Fruit fly (Drosophila melanogaster): ENCODE measurements around the gene Mco3.

Mco3 gene

DNA sequence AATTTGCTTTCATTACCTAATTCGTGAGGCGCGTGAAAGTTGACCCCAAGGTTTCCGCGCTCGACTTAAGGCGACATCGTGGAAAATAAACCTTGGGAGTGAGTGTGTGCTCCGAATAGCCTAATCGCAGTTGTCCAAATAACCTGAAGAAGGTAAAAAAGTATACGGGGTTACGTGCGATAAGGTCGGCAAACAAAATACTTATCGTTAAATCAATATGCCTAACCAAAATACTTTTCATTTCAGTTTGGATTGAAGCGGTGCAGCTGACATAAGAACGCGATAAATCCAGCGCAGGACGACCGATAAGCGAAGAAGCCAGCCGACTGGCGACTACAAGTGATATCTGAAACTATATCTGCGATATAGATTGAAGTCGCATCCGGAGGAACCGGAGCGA, 12.1 kb upstream of the Mco3 start (continued):
- TF ChIP-seq gcm (GFP tag; optimal IDR thresholded peaks at IDR 0.05) (peak; percentile 27), seq (GFP tag; IDR thresholded peaks at IDR 0.05) (peak; percentile 8; the same call in 1 of the 2 replicates), HLH3B (GFP tag; IDR thresholded peaks at IDR 0.05) (peak; percentile 38; the same call in 1 of the 2 replicates), HmgD (GFP tag; optimal IDR thresholded peaks at IDR 0.05) (no peak), grn (GFP tag; optimal IDR thresholded peaks at IDR 0.05) (peak; percentile 86), CG7786 (GFP tag; optimal IDR thresholded peaks at IDR 0.05) (no peak), NK7.1 (GFP tag; optimal IDR thresholded peaks at IDR 0.05) (peak; percentile 29), CG2202 (tag; optimal IDR thresholded peaks at IDR 0.05) (peak; percentile 73), Camta (GFP tag; optimal IDR thresholded peaks at IDR 0.05) (peak; percentile 18), unpg (GFP tag; optimal IDR thresholded peaks at IDR 0.05) (peak; percentile 44), bab2 (GFP tag; optimal IDR thresholded peaks at IDR 0.05) (peak; percentile 21), CG15696 (tag; optimal IDR thresholded peaks at IDR 0.05) (peak; percentile 80), Kr (GFP tag; optimal IDR thresholded peaks at IDR 0.05) (peak; percentile 82), odd (GFP tag; optimal IDR thresholded peaks at IDR 0.05) (peak; percentile 59), CG1529 (GFP tag; optimal IDR thresholded peaks at IDR 0.05) (peak; percentile 69), otp (GFP tag; IDR thresholded peaks at IDR 0.05) (peak; percentile 31; the same call in 1 of the 3 replicates), Hey (tag; optimal IDR thresholded peaks at IDR 0.05) (peak; percentile 14), Awh (GFP tag; IDR thresholded peaks at IDR 0.05) (peak; percentile 56; the same call in 1 of the 2 replicates), CG10366 (GFP tag; IDR thresholded peaks at IDR 0.05) (no peak), CG12071 (GFP tag; optimal IDR thresholded peaks at IDR 0.05) (peak; percentile 24), Trl (optimal IDR thresholded peaks at IDR 0.05) (no peak), Trl (GFP tag; optimal IDR thresholded peaks at IDR 0.05) (peak; percentile 39), CG4424 (GFP tag; optimal IDR thresholded peaks at IDR 0.05) (no peak), YL-1 (GFP tag; optimal IDR thresholded peaks at IDR 0.05) (peak; percentile 18), wek (GFP tag; optimal IDR thresholded peaks at IDR 0.05) (peak; percentile 74), CG13424 (tag; optimal IDR thresholded peaks at IDR 0.05) (peak; percentile 22), Sry-δ (GFP tag; optimal IDR thresholded peaks at IDR 0.05) (peak; percentile 6), CG18764 (GFP tag; optimal IDR thresholded peaks at IDR 0.05) (no peak), HLHmδ (GFP tag; optimal IDR thresholded peaks at IDR 0.05) (peak; percentile 64), ci (GFP tag; IDR thresholded peaks at IDR 0.05) (peak; percentile 70; the same call in 2 of the 3 replicates), caup (GFP tag; optimal IDR thresholded peaks at IDR 0.05; ENCODE audit: severe bottlenecking) (peak; percentile 19), CG9817 (tag; optimal IDR thresholded peaks at IDR 0.05) (no peak), Xrp1 (GFP tag; IDR thresholded peaks at IDR 0.05) (peak; percentile 68), wdn (GFP tag; IDR thresholded peaks at IDR 0.05) (no peak), CG11723 (GFP tag; optimal IDR thresholded peaks at IDR 0.05) (peak; percentile 53), gce (GFP tag; IDR thresholded peaks at IDR 0.05) (0 out of 3 replicates have a peak, but pooled peaks have one; percentile 35), CG9797 (GFP tag; optimal IDR thresholded peaks at IDR 0.05) (no peak), CG8290 (GFP tag; optimal IDR thresholded peaks at IDR 0.05) (no peak), CG8290 (tag; optimal IDR thresholded peaks at IDR 0.05) (peak in 1 of 2 experiments; percentile 71), CG8478 (optimal IDR thresholded peaks at IDR 0.05) (no peak), Asciz (GFP tag; optimal IDR thresholded peaks at IDR 0.05) (peak; percentile 51), CG17912 (GFP tag; optimal IDR thresholded peaks at IDR 0.05) (peak; percentile 4), Bdp1 (GFP tag; optimal IDR thresholded peaks at IDR 0.05) (no peak), Hr78 (GFP tag; optimal IDR thresholded peaks at IDR 0.05) (peak in 1 of 2 experiments; percentile 96), MESR4 (GFP tag; optimal IDR thresholded peaks at IDR 0.05) (no peak), CG7987 (GFP tag; optimal IDR thresholded peaks at IDR 0.05) (peak; percentile 56), nau (GFP tag; optimal IDR thresholded peaks at IDR 0.05) (peak; percentile 66), CG4707 (GFP tag; optimal IDR thresholded peaks at IDR 0.05) (peak; percentile 77), ttk (GFP tag; IDR thresholded peaks at IDR 0.05) (no peak), CG17385 (GFP tag; optimal IDR thresholded peaks at IDR 0.05) (peak; percentile 38), btn (GFP tag; optimal IDR thresholded peaks at IDR 0.05) (no peak), CG8924 (tag; optimal IDR thresholded peaks at IDR 0.05) (peak; percentile 44)

Data from whole organism, embryonic.